Fruit fly (Drosophila melanogaster): ENCODE results near the gene Polr1B.

DNA sequence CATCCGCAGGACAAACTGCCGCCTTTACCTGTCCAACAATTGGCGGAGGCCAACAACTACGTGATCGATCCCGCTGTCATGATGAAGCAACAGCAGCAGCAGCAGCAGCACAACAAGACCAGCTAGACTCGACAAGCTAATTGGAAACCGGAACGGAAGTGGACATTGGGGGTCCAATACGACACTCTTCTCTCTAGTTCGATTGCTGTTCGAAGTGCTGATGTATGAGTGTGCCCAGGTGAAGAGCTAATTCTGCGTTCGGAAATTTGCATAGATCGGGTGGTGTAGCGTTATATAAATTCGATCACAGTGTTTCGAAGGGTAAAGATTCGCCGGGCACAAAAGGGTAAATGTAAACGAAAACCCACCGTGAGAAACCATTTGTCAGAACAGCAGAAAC lies 43.0 kb downstream of the Polr1B start:
- TF ChIP-seq CG11617 (GFP tag; optimal IDR thresholded peaks at IDR 0.05), result no peak
- TF ChIP-seq cic (GFP tag; optimal IDR thresholded peaks at IDR 0.05), result no peak
- no peak for TF ChIP-seq bab1 (GFP tag; optimal IDR thresholded peaks at IDR 0.05)
- TF ChIP-seq CG5204 (GFP tag; optimal IDR thresholded peaks at IDR 0.05), result no peak
- no peak for TF ChIP-seq kay (GFP tag; ENCODE audit: borderline replicate concordance)
- no peak for TF ChIP-seq Hr96 (GFP tag; optimal IDR thresholded peaks at IDR 0.05)
- TF ChIP-seq ovo (GFP tag; optimal IDR thresholded peaks at IDR 0.05), result no peak
- no peak for TF ChIP-seq Clk (GFP tag; optimal IDR thresholded peaks at IDR 0.05)

All from whole organism, adult.